Fruit fly (Drosophila melanogaster) whole organism, embryonic: Measurements from ENCODE around the gene Oseg1.

ENCODE experiments used
- Ada2b ChIP-seq: fragments of 200-800 bp; sonication (Bioruptor generic); IDR thresholded peaks from 2 replicates; pipeline ENCODE4 v1.3.6; 2022; ENCODE audit warnings: missing biosample characterization, missing genetic modification characterization
- B-H2 ChIP-seq: fragments of 200-800 bp; sonication (Bioruptor generic); optimal IDR thresholded peaks from 2 replicates; lab custom pipeline; 2018; ENCODE audit warnings: missing biosample characterization, mild to moderate bottlenecking, missing genetic modification characterization
- Bteb2 ChIP-seq: fragments of 200-800 bp; sonication (Bioruptor generic); optimal IDR thresholded peaks from 2 replicates; lab custom pipeline; 2016; ENCODE audit warnings: missing biosample characterization, missing genetic modification characterization
- CG10147 ChIP-seq: fragments of 200-800 bp; sonication (Bioruptor generic); optimal IDR thresholded peaks from 2 replicates; lab custom pipeline; 2019; ENCODE audit warnings: missing biosample characterization, mild to moderate bottlenecking, missing genetic modification characterization, moderate library complexity
- CG12236 ChIP-seq: fragments of 200-800 bp; sonication (Bioruptor generic); optimal IDR thresholded peaks from 2 replicates; lab custom pipeline; 2016; ENCODE audit warnings: missing biosample characterization, missing genetic modification characterization
- CG13424 ChIP-seq: fragments of 200-800 bp; sonication (Bioruptor generic); optimal IDR thresholded peaks from 2 replicates; lab custom pipeline; 2019; ENCODE audit warnings: missing biosample characterization, mild to moderate bottlenecking, missing genetic modification characterization, moderate library complexity
- CG14014 ChIP-seq: fragments of 200-800 bp; sonication (Bioruptor generic); IDR thresholded peaks from 2 replicates; pipeline ENCODE4 v1.3.6; 2022; ENCODE audit warnings: missing biosample characterization, missing genetic modification characterization
- CG1647 ChIP-seq: fragments of 200-800 bp; sonication (Bioruptor generic); optimal IDR thresholded peaks from 3 replicates; lab custom pipeline; 2016; ENCODE audit warnings: missing biosample characterization, missing genetic modification characterization
- CG2712 ChIP-seq: fragments of 200-800 bp; optimal IDR thresholded peaks from 3 replicates; lab custom pipeline; 2019; ENCODE audit warnings: missing biosample characterization, mild to moderate bottlenecking, missing genetic modification characterization, moderate library complexity
- CG32532 ChIP-seq: fragments of 200-800 bp; sonication (Bioruptor generic); IDR thresholded peaks from 2 replicates; pipeline ENCODE4 v1.3.6; 2022; ENCODE audit warnings: missing biosample characterization, missing genetic modification characterization
- CG33213 ChIP-seq: fragments of 200-800 bp; sonication (Bioruptor generic); optimal IDR thresholded peaks from 3 replicates; lab custom pipeline; 2016; ENCODE audit warnings: missing biosample characterization, missing genetic modification characterization
- CG4820 ChIP-seq: fragments of 200-800 bp; sonication (Bioruptor generic); optimal IDR thresholded peaks from 3 replicates; lab custom pipeline; 2016; ENCODE audit warnings: missing biosample characterization, missing genetic modification characterization
- CG5180 ChIP-seq: fragments of 200-800 bp; sonication (Bioruptor generic); optimal IDR thresholded peaks from 3 replicates; lab custom pipeline; 2017; ENCODE audit warnings: missing biosample characterization, missing genetic modification characterization, mild to moderate bottlenecking, moderate library complexity, missing genetic modification reagents
- CG5953 ChIP-seq: fragments of 200-800 bp; sonication (Bioruptor generic); IDR thresholded peaks from 2 replicates; pipeline ENCODE4 v1.3.6; 2022; ENCODE audit warnings: missing biosample characterization, missing genetic modification characterization
- CG7839 ChIP-seq: fragments of 200-800 bp; sonication (Bioruptor generic); optimal IDR thresholded peaks from 3 replicates; lab custom pipeline; 2018; ENCODE audit warnings: missing biosample characterization, mild to moderate bottlenecking, missing genetic modification characterization, moderate library complexity
- CG8388 ChIP-seq: fragments of 200-800 bp; sonication (Bioruptor generic); optimal IDR thresholded peaks from 2 replicates; lab custom pipeline; 2019; ENCODE audit warnings: missing biosample characterization, mild to moderate bottlenecking, missing genetic modification characterization, moderate library complexity
- Dad ChIP-seq: fragments of 200-800 bp; sonication (Bioruptor generic); optimal IDR thresholded peaks from 3 replicates; lab custom pipeline; 2016; ENCODE audit warnings: missing biosample characterization, missing genetic modification characterization
- Dbx ChIP-seq: fragments of 200-800 bp; sonication (Bioruptor generic); IDR thresholded peaks from 3 replicates; pipeline ENCODE4 v1.3.6; 2022; ENCODE audit warnings: missing biosample characterization, missing genetic modification characterization
- Dip3 ChIP-seq: fragments of 200-800 bp; sonication (Bioruptor generic); optimal IDR thresholded peaks from 3 replicates; lab custom pipeline; 2016; ENCODE audit warnings: missing biosample characterization, missing genetic modification characterization
- Elba2 ChIP-seq: fragments of 200-800 bp; sonication (Bioruptor generic); optimal IDR thresholded peaks from 3 replicates; lab custom pipeline; 2016; ENCODE audit warnings: missing biosample characterization, missing genetic modification characterization
- Fer1 ChIP-seq: fragments of 200-800 bp; sonication (Bioruptor generic); optimal IDR thresholded peaks from 2 replicates; lab custom pipeline; 2017; ENCODE audit warnings: missing biosample characterization, mild to moderate bottlenecking, missing genetic modification characterization
- NFAT ChIP-seq: fragments of 200-800 bp; sonication (Bioruptor generic); IDR thresholded peaks from 2 replicates; pipeline ENCODE4 v1.3.6; 2022; ENCODE audit warnings: missing biosample characterization, missing genetic modification characterization
- Oaz ChIP-seq: fragments of 200-800 bp; sonication (Bioruptor generic); IDR thresholded peaks from 2 replicates; pipeline ENCODE4 v1.3.6; 2022; ENCODE audit warnings: missing biosample characterization, missing genetic modification characterization
- Ravus ChIP-seq: fragments of 200-800 bp; sonication (Bioruptor generic); IDR thresholded peaks from 2 replicates; pipeline ENCODE4 v1.3.6; 2022; ENCODE audit warnings: missing biosample characterization, missing genetic modification characterization
- Sox102F ChIP-seq: fragments of 200-800 bp; sonication (Bioruptor generic); optimal IDR thresholded peaks from 2 replicates; lab custom pipeline; 2018; ENCODE audit warnings: missing biosample characterization, mild to moderate bottlenecking, missing genetic modification characterization, moderate library complexity
- Sry-β ChIP-seq: fragments of 200-800 bp; sonication (Bioruptor generic); optimal IDR thresholded peaks from 2 replicates; lab custom pipeline; 2018; ENCODE audit warnings: missing biosample characterization, mild to moderate bottlenecking, missing genetic modification characterization, moderate library complexity
- Sry-δ ChIP-seq: fragments of 200-800 bp; sonication (Bioruptor generic); optimal IDR thresholded peaks from 2 replicates; lab custom pipeline; 2016; ENCODE audit warnings: missing biosample characterization, missing genetic modification characterization
- ato ChIP-seq: fragments of 200-800 bp; sonication (Bioruptor generic); IDR thresholded peaks from 2 replicates; pipeline ENCODE4 v1.3.6; 2022; ENCODE audit warnings: missing biosample characterization, missing genetic modification characterization; ENCODE audit not compliant: partially characterized antibody
- bab2 ChIP-seq: fragments of 200-800 bp; sonication (Bioruptor generic); optimal IDR thresholded peaks from 2 replicates; lab custom pipeline; 2016; ENCODE audit warnings: missing biosample characterization, missing genetic modification characterization
- bigmax ChIP-seq: fragments of 200-800 bp; sonication (Bioruptor generic); optimal IDR thresholded peaks from 2 replicates; lab custom pipeline; 2018; ENCODE audit warnings: missing biosample characterization, mild to moderate bottlenecking, missing genetic modification characterization
- cad ChIP-seq: fragments of >200 bp; optimal IDR thresholded peaks from 2 replicates; lab custom pipeline; 2017; ENCODE audit warnings: missing biosample characterization, missing genetic modification characterization
- cwo ChIP-seq: fragments of 200-800 bp; sonication (Bioruptor generic); optimal IDR thresholded peaks from 3 replicates; lab custom pipeline; 2017; ENCODE audit warnings: missing biosample characterization, missing genetic modification characterization, mild to moderate bottlenecking, moderate library complexity, missing genetic modification reagents
- dysf ChIP-seq: fragments of 200-800 bp; sonication (Bioruptor generic); IDR thresholded peaks from 3 replicates; pipeline ENCODE4 v1.3.6; 2022; ENCODE audit warnings: missing biosample characterization, missing genetic modification characterization
- ems ChIP-seq: fragments of 200-800 bp; sonication (Bioruptor generic); optimal IDR thresholded peaks from 3 replicates; lab custom pipeline; 2016; ENCODE audit warnings: missing biosample characterization, missing genetic modification characterization
- exex ChIP-seq: fragments of 200-800 bp; sonication (Bioruptor generic); optimal IDR thresholded peaks from 4 replicates; lab custom pipeline; 2018; ENCODE audit warnings: missing biosample characterization, mild to moderate bottlenecking, missing genetic modification characterization, moderate library complexity
- fd3F ChIP-seq: fragments of 200-800 bp; sonication (Bioruptor generic); optimal IDR thresholded peaks from 2 replicates; lab custom pipeline; 2018; ENCODE audit warnings: missing biosample characterization, mild to moderate bottlenecking, missing genetic modification characterization, moderate library complexity
- hkb ChIP-seq, 2 experiments: fragments of 200-800 bp in 1 of 2; fragments of >200 bp in 1 of 2; sonication (Bioruptor generic) in 1 of 2; IDR thresholded peaks in 1 of 2; optimal IDR thresholded peaks in 1 of 2; 2 replicates each; pipeline versions ENCODE4 v1.3.6 to Lab custom; 2017 to 2022; ENCODE audit warnings: missing biosample characterization in 1 of 2, missing genetic modification characterization in 1 of 2
- kah ChIP-seq: fragments of 200-800 bp; sonication (Bioruptor generic); optimal IDR thresholded peaks from 2 replicates; lab custom pipeline; 2018; ENCODE audit warnings: missing biosample characterization, mild to moderate bottlenecking, missing genetic modification characterization
- lab ChIP-seq: fragments of 200-800 bp; sonication (Bioruptor generic); optimal IDR thresholded peaks from 3 replicates; lab custom pipeline; 2017; ENCODE audit warnings: missing biosample characterization, missing genetic modification characterization, mild to moderate bottlenecking, moderate library complexity, missing genetic modification reagents
- lbe ChIP-seq: fragments of 200-800 bp; sonication (Bioruptor generic); optimal IDR thresholded peaks from 2 replicates; lab custom pipeline; 2016; ENCODE audit warnings: missing biosample characterization, mild to moderate bottlenecking, missing genetic modification characterization
- maf-S ChIP-seq: fragments of 200-800 bp; sonication (Bioruptor generic); optimal IDR thresholded peaks from 2 replicates; lab custom pipeline; 2016; ENCODE audit warnings: missing biosample characterization, missing genetic modification characterization
- pan ChIP-seq, 4 experiments: fragments of >200 bp in 3 of 4; fragments of 200-800 bp in 1 of 4; sonication (Bioruptor generic) in 1 of 4; optimal IDR thresholded peaks in 3 of 4; IDR thresholded peaks in 1 of 4; 2 replicates each; pipeline versions ENCODE4 v1.3.6 to Lab custom; 2017 to 2022; ENCODE audit warnings: missing biosample characterization in 2 of 4, missing genetic modification characterization in 2 of 4, mixed read lengths in 1 of 4
- pnt ChIP-seq: fragments of 200-800 bp; sonication (Bioruptor generic); optimal IDR thresholded peaks from 3 replicates; lab custom pipeline; 2016; ENCODE audit warnings: missing biosample characterization, missing genetic modification characterization
- scrt ChIP-seq: fragments of 200-800 bp; sonication (Bioruptor generic); optimal IDR thresholded peaks from 2 replicates; lab custom pipeline; 2018; ENCODE audit warnings: missing biosample characterization, mild to moderate bottlenecking, missing genetic modification characterization, moderate library complexity
- slou ChIP-seq: fragments of 200-800 bp; sonication (Bioruptor generic); optimal IDR thresholded peaks from 3 replicates; lab custom pipeline; 2016; ENCODE audit warnings: missing biosample characterization, missing genetic modification characterization
- tin ChIP-seq: fragments of 200-800 bp; sonication (Bioruptor generic); optimal IDR thresholded peaks from 3 replicates; lab custom pipeline; 2016; ENCODE audit warnings: missing biosample characterization, missing genetic modification characterization
- vfl ChIP-seq: fragments of 200-800 bp; sonication (Bioruptor generic); optimal IDR thresholded peaks from 2 replicates; lab custom pipeline; 2016; ENCODE audit warnings: missing biosample characterization, missing genetic modification characterization
- zen ChIP-seq: fragments of 200-800 bp; sonication (Bioruptor generic); optimal IDR thresholded peaks from 3 replicates; lab custom pipeline; 2018; ENCODE audit warnings: missing biosample characterization, mild to moderate bottlenecking, missing genetic modification characterization, moderate library complexity

The Oseg1 gene

DNA sequence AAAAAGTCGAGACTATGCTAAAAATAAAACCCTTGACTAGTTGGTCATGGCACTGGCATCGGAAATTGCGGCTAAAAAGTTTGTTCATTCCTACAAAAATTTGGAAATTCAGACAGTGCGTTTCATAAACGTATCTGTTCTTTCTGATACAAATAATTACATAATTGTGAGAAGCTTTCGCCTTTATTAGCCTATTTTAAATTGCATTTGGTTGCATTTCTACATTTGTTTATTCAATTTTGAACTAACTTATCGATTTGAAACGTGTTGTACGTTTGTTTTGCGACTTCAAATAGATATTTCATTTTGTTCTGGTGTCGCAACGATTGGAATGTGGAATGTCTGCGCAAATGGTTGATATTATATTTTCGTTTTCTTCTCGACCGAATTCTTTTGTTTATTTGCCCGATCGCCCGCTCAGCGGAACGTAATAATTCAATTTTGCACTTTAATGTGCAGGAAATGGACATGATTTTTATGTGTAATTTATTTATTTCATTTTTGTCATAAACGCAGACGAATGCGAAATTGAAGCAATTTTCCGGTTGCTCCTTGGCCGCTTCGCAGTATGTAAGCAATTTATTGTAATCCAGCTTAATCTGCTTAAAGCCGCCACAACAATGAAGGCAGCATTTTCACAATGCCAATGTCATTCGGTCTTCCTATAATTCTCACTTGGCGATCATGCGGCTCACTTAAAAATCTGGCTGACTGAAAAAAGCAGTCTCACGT, 33.6 kb upstream of the Oseg1 start (continued):
- TF ChIP-seq cad (GFP tag; lab: Kevin White, UChicago) (no peak), Dbx (peak; percentile 44; the same call in 1 of the 3 replicates), CG2712 (peak; percentile 0), ato (GFP tag; lab: Robert Waterston, UW) (no peak), dysf (GFP tag; lab: Robert Waterston, UW) (peak; percentile 62; the same call in 2 of the 3 replicates), CG12236 (no peak), fd3F (GFP tag; lab: Kevin White, UChicago) (peak; percentile 31), bigmax (no peak), Dad (GFP tag; lab: Kevin White, UChicago) (peak; percentile 2), cwo (GFP tag; lab: Kevin White, UChicago) (peak; percentile 30), CG5953 (GFP tag; lab: Robert Waterston, UW) (peak; percentile 13; the same call in 1 of the 2 replicates), zen (no peak), CG8388 (GFP tag; lab: Kevin White, UChicago) (peak; percentile 11), CG10147 (peak; percentile 69), B-H2 (GFP tag; lab: Kevin White, UChicago) (peak; percentile 46), NFAT (GFP tag; lab: Robert Waterston, UW) (peak; percentile 65), pnt (GFP tag; lab: Kevin White, UChicago) (no peak), Sry-δ (GFP tag; lab: Kevin White, UChicago) (peak; percentile 16), lab (peak; percentile 79), scrt (GFP tag; lab: Kevin White, UChicago) (peak; percentile 59), CG13424 (tag; lab: Kevin White, UChicago) (peak; percentile 59), tin (peak; percentile 14), Oaz (GFP tag; lab: Robert Waterston, UW) (no peak), hkb (optimal IDR thresholded peaks at IDR 0.05; lab: Kevin White, UChicago) (no peak), hkb (GFP tag; IDR thresholded peaks at IDR 0.05; lab: Robert Waterston, UW) (peak; percentile 66), Ada2b (GFP tag; lab: Robert Waterston, UW) (peak; percentile 59), CG32532 (GFP tag; lab: Robert Waterston, UW) (peak; percentile 46; the same call in 1 of the 2 replicates), CG14014 (GFP tag; lab: Robert Waterston, UW) (peak; percentile 72), CG5180 (GFP tag; lab: Kevin White, UChicago) (peak; percentile 12), CG4820 (GFP tag; lab: Kevin White, UChicago) (peak; percentile 3), vfl (no peak), ems (GFP tag; lab: Kevin White, UChicago) (peak; percentile 34), lbe (GFP tag; lab: Kevin White, UChicago) (no peak), CG1647 (peak; percentile 2), kah (GFP tag; lab: Kevin White, UChicago) (peak; percentile 27), slou (peak; percentile 1), Elba2 (GFP tag; lab: Kevin White, UChicago) (no peak), Sox102F (GFP tag; lab: Kevin White, UChicago) (peak; percentile 65), bab2 (GFP tag; lab: Kevin White, UChicago) (peak; percentile 23), exex (tag; lab: Kevin White, UChicago) (peak; percentile 40), Bteb2 (peak; percentile 47), Fer1 (GFP tag; lab: Kevin White, UChicago) (peak; percentile 66), CG7839 (peak; percentile 71), CG33213 (GFP tag; lab: Kevin White, UChicago) (peak; percentile 29), pan (optimal IDR thresholded peaks at IDR 0.05; lab: Kevin White, UChicago) (no peak), pan (GFP tag; optimal IDR thresholded peaks at IDR 0.05 in 1 of 2, IDR thresholded peaks at IDR 0.05 in 1 of 2) (peak in 1 of 2 experiments; percentile 50), maf-S (peak; percentile 20), Ravus (GFP tag; lab: Robert Waterston, UW) (no peak; the same call in 1 of the 2 replicates), Dip3 (peak; percentile 47), Sry-β (GFP tag; lab: Kevin White, UChicago) (no peak)
